Worm (Caenorhabditis elegans) whole organism, L4/young adult: Measurements from ENCODE around the gene F44B9.10.

Source experiments
- W03F9.2 ChIP-seq: fragments of 150-350 bp; optimal IDR thresholded peaks from 2 replicates; lab custom pipeline; 2014; ENCODE audit warnings: missing biosample characterization, missing genetic modification characterization
- dao-5 ChIP-seq: sonication (generic microtip); optimal IDR thresholded peaks from 2 replicates; lab custom pipeline; 2016; ENCODE audit warnings: missing genotype, missing genetic modification characterization, moderate library complexity, missing compliant biosample characterization
- him-1 ChIP-seq: sonication (generic microtip); optimal IDR thresholded peaks from 2 replicates; lab custom pipeline; 2016; ENCODE audit warnings: missing genotype, missing genetic modification reagents, missing genetic modification characterization, missing compliant biosample characterization

ce11 chrIII:8001557-8001956 lies 31.9 kb downstream of the F44B9.10 start:
- TF ChIP-seq him-1 (tag; lab: Kevin White, UChicago) (no peak), W03F9.2 (tag; lab: Kevin White, UChicago) (no peak), dao-5 (tag; lab: Kevin White, UChicago) (no peak)
